Worm (Caenorhabditis elegans): Measurements from ENCODE around the gene mrps-23.

mrps-23 gene

ce11 chrIII:9521410-9522090 lies 1.9 kb downstream of the mrps-23 start, which contains the start of the genes clu-1 and prp-40:
Gene clu-1 (minus strand): TSS chrIII:9521460.
Gene prp-40 (plus strand): TSS chrIII:9522075.
- TF ChIP-seq cog-1 (tag; optimal IDR thresholded peaks at IDR 0.05) (peak; percentile 63), flt-1 (GFP tag; IDR thresholded peaks at IDR 0.05) (no peak), T22C8.4 (GFP tag; IDR thresholded peaks at IDR 0.05) (no peak)

- TF ChIP-seq ztf-29 (GFP tag; IDR thresholded peaks at IDR 0.05) (no peak), klf-2 (GFP tag; conservative IDR thresholded peaks at IDR 0.05) (no peak), flt-1 (GFP tag; IDR thresholded peaks at IDR 0.05) (no peak), ztf-23 (GFP tag; IDR thresholded peaks at IDR 0.05) (no peak), T22C8.4 (GFP tag; IDR thresholded peaks at IDR 0.05) (no peak), ref-1 (GFP tag; conservative IDR thresholded peaks at IDR 0.05) (no peak), cog-1 (tag; optimal IDR thresholded peaks at IDR 0.05) (no peak), med-1 (GFP tag; optimal IDR thresholded peaks at IDR 0.05; ENCODE audit: insufficient read depth) (no peak), tab-1 (GFP tag; IDR thresholded peaks at IDR 0.05) (no peak)
Observed at ce11 chrIII:9516148-9516547, 7.3 kb downstream of the mrps-23 start, which contains the start of gene F55H2.7. Gene F55H2.7 (minus strand): TSS chrIII:9516248.

- no peak for TF ChIP-seq ztf-23 (GFP tag; IDR thresholded peaks at IDR 0.05)
- TF ChIP-seq flt-1 (GFP tag; IDR thresholded peaks at IDR 0.05), result no peak
- no peak for TF ChIP-seq cog-1 (tag; optimal IDR thresholded peaks at IDR 0.05)
- no peak for TF ChIP-seq med-1 (GFP tag; optimal IDR thresholded peaks at IDR 0.05; ENCODE audit: insufficient read depth)
- no peak for TF ChIP-seq ztf-29 (GFP tag; IDR thresholded peaks at IDR 0.05)
- TF ChIP-seq klf-2 (GFP tag; conservative IDR thresholded peaks at IDR 0.05), result no peak
- TF ChIP-seq ref-1 (GFP tag; conservative IDR thresholded peaks at IDR 0.05), result no peak
- TF ChIP-seq T22C8.4 (GFP tag; IDR thresholded peaks at IDR 0.05), result no peak
- TF ChIP-seq tab-1 (GFP tag; IDR thresholded peaks at IDR 0.05), result no peak
Observed at ce11 chrIII:9513569-9513968, 9.9 kb downstream of the mrps-23 start, which contains the start of gene F55H2.8. Gene F55H2.8 (plus strand): TSS chrIII:9513869.

ce11 chrIII:9513006-9513405 lies 10.5 kb downstream of the mrps-23 start:
- no peak for TF ChIP-seq ztf-29 (GFP tag; IDR thresholded peaks at IDR 0.05)
- TF ChIP-seq flt-1 (GFP tag; IDR thresholded peaks at IDR 0.05), result no peak
- no peak for TF ChIP-seq cog-1 (tag; optimal IDR thresholded peaks at IDR 0.05)
- no peak for TF ChIP-seq med-1 (GFP tag; optimal IDR thresholded peaks at IDR 0.05; ENCODE audit: insufficient read depth)
- TF ChIP-seq ztf-23 (GFP tag; IDR thresholded peaks at IDR 0.05), result no peak
- TF ChIP-seq ref-1 (GFP tag; conservative IDR thresholded peaks at IDR 0.05), result no peak
- no peak for TF ChIP-seq T22C8.4 (GFP tag; IDR thresholded peaks at IDR 0.05)
- TF ChIP-seq tab-1 (GFP tag; IDR thresholded peaks at IDR 0.05), result no peak

ce11 chrIII:9511660-9512059 lies 11.8 kb downstream of the mrps-23 start:
- TF ChIP-seq cog-1 (tag; optimal IDR thresholded peaks at IDR 0.05) (no peak), med-1 (GFP tag; optimal IDR thresholded peaks at IDR 0.05; ENCODE audit: insufficient read depth) (no peak), ztf-23 (GFP tag; IDR thresholded peaks at IDR 0.05) (no peak), ref-1 (GFP tag; conservative IDR thresholded peaks at IDR 0.05) (no peak), tab-1 (GFP tag; IDR thresholded peaks at IDR 0.05) (no peak), flt-1 (GFP tag; IDR thresholded peaks at IDR 0.05) (no peak), klf-2 (GFP tag; conservative IDR thresholded peaks at IDR 0.05) (no peak), ztf-29 (GFP tag; IDR thresholded peaks at IDR 0.05) (no peak), T22C8.4 (GFP tag; IDR thresholded peaks at IDR 0.05) (no peak)

ce11 chrIII:9511055-9511520 lies 12.4 kb downstream of the mrps-23 start, which contains the start of gene F55H2.5:
Gene F55H2.5 (plus strand): TSS chrIII:9511470.
- TF ChIP-seq ref-1 (GFP tag; conservative IDR thresholded peaks at IDR 0.05) (no peak), klf-2 (GFP tag; conservative IDR thresholded peaks at IDR 0.05) (no peak), T22C8.4 (GFP tag; IDR thresholded peaks at IDR 0.05) (no peak), cog-1 (tag; optimal IDR thresholded peaks at IDR 0.05) (no peak), ztf-29 (GFP tag; IDR thresholded peaks at IDR 0.05) (no peak), tab-1 (GFP tag; IDR thresholded peaks at IDR 0.05) (no peak), flt-1 (GFP tag; IDR thresholded peaks at IDR 0.05) (no peak), med-1 (GFP tag; optimal IDR thresholded peaks at IDR 0.05; ENCODE audit: insufficient read depth) (no peak), ztf-23 (GFP tag; IDR thresholded peaks at IDR 0.05) (no peak)

ce11 chrIII:9509764-9510370 lies 13.6 kb downstream of the mrps-23 start:
- no peak for TF ChIP-seq klf-2 (GFP tag; conservative IDR thresholded peaks at IDR 0.05)
- TF ChIP-seq ztf-23 (GFP tag; IDR thresholded peaks at IDR 0.05), result no peak
- no peak for TF ChIP-seq ref-1 (GFP tag; conservative IDR thresholded peaks at IDR 0.05)
- no peak for TF ChIP-seq tab-1 (GFP tag; IDR thresholded peaks at IDR 0.05)
- TF ChIP-seq flt-1 (GFP tag; IDR thresholded peaks at IDR 0.05), result no peak
- no peak for TF ChIP-seq T22C8.4 (GFP tag; IDR thresholded peaks at IDR 0.05)
- TF ChIP-seq cog-1 (tag; optimal IDR thresholded peaks at IDR 0.05), result no peak
- no peak for TF ChIP-seq ztf-29 (GFP tag; IDR thresholded peaks at IDR 0.05)
- TF ChIP-seq med-1 (GFP tag; optimal IDR thresholded peaks at IDR 0.05; ENCODE audit: insufficient read depth), result no peak

- TF ChIP-seq klf-2 (GFP tag; conservative IDR thresholded peaks at IDR 0.05) (no peak), cog-1 (tag; optimal IDR thresholded peaks at IDR 0.05) (no peak), ztf-29 (GFP tag; IDR thresholded peaks at IDR 0.05) (no peak), T22C8.4 (GFP tag; IDR thresholded peaks at IDR 0.05) (no peak), flt-1 (GFP tag; IDR thresholded peaks at IDR 0.05) (no peak), ref-1 (GFP tag; conservative IDR thresholded peaks at IDR 0.05) (no peak), ztf-23 (GFP tag; IDR thresholded peaks at IDR 0.05) (no peak)
Observed at ce11 chrIII:9507799-9508198, 15.7 kb downstream of the mrps-23 start, which contains the start of gene vha-14. Gene vha-14 (plus strand): TSS chrIII:9508100.

ce11 chrIII:9504347-9504746 lies 19.1 kb downstream of the mrps-23 start:
- TF ChIP-seq cog-1 (tag; optimal IDR thresholded peaks at IDR 0.05) (no peak), T22C8.4 (GFP tag; IDR thresholded peaks at IDR 0.05) (no peak), flt-1 (GFP tag; IDR thresholded peaks at IDR 0.05) (no peak), ref-1 (GFP tag; conservative IDR thresholded peaks at IDR 0.05) (no peak), med-1 (GFP tag; optimal IDR thresholded peaks at IDR 0.05; ENCODE audit: insufficient read depth) (no peak), ztf-23 (GFP tag; IDR thresholded peaks at IDR 0.05) (no peak), tab-1 (GFP tag; IDR thresholded peaks at IDR 0.05) (no peak), ztf-29 (GFP tag; IDR thresholded peaks at IDR 0.05) (no peak), klf-2 (GFP tag; conservative IDR thresholded peaks at IDR 0.05) (no peak)

Data from whole organism, midembryonic.